Fruit fly (Drosophila melanogaster): ENCODE results near the gene CG2698.

The CG2698 gene

dm6 chr3R:7994629-7995028, 6.7 kb upstream of the CG2698 start:
- TF ChIP-seq Ptx1 (GFP tag; IDR thresholded peaks at IDR 0.05) (0 out of 2 replicates have a peak, but pooled peaks have one; percentile 6), CG9437 (GFP tag; optimal IDR thresholded peaks at IDR 0.05) (no peak)

dm6 chr3R:7995722-7996121, 5.6 kb upstream of the CG2698 start, which contains the start of gene Elovl7:
TSS of gene Elovl7 (minus strand) at chr3R:7995852.
- no peak for TF ChIP-seq disco-r (GFP tag; optimal IDR thresholded peaks at IDR 0.05)
- TF ChIP-seq CG7556 (GFP tag; optimal IDR thresholded peaks at IDR 0.05), result no peak
- TF ChIP-seq Dll (GFP tag; IDR thresholded peaks at IDR 0.05; ENCODE audit: partially characterized antibody), result 0 out of 4 replicates have a peak, but pooled peaks have one; percentile 15
- TF ChIP-seq CG13296 (GFP tag; optimal IDR thresholded peaks at IDR 0.05), result peak; percentile 17
- TF ChIP-seq CG11696 (GFP tag; IDR thresholded peaks at IDR 0.05), result no peak
- TF ChIP-seq kah (GFP tag; optimal IDR thresholded peaks at IDR 0.05), result peak; percentile 65
- TF ChIP-seq CG16863 (GFP tag; optimal IDR thresholded peaks at IDR 0.05), result no peak
- TF ChIP-seq CG10543 (GFP tag; optimal IDR thresholded peaks at IDR 0.05), result peak; percentile 27
- no peak for TF ChIP-seq CG12219 (GFP tag; optimal IDR thresholded peaks at IDR 0.05)
- peak; percentile 74 for TF ChIP-seq CG8359 (GFP tag; optimal IDR thresholded peaks at IDR 0.05; ENCODE audit: borderline replicate concordance)
- TF ChIP-seq h (optimal IDR thresholded peaks at IDR 0.05), result no peak
- TF ChIP-seq CG31388 (GFP tag; optimal IDR thresholded peaks at IDR 0.05), result no peak
- TF ChIP-seq Chrac-16 (GFP tag; optimal IDR thresholded peaks at IDR 0.05), result no peak
- TF ChIP-seq ap (GFP tag; IDR thresholded peaks at IDR 0.05), result no peak
- no peak; the same call in 1 of the 2 replicates for TF ChIP-seq Bgb (GFP tag; IDR thresholded peaks at IDR 0.05; ENCODE audit: partially characterized antibody)
- TF ChIP-seq vvl (GFP tag; IDR thresholded peaks at IDR 0.05), result peak; percentile 18; the same call in 1 of the 2 replicates
- no peak for TF ChIP-seq CG12659 (GFP tag; optimal IDR thresholded peaks at IDR 0.05)
- no peak for TF ChIP-seq MBD-R2 (GFP tag; IDR thresholded peaks at IDR 0.05)
- TF ChIP-seq so (GFP tag; IDR thresholded peaks at IDR 0.05), result peak; percentile 58; the same call in 1 of the 3 replicates
- no peak for TF ChIP-seq CG6791 (GFP tag; IDR thresholded peaks at IDR 0.05; ENCODE audit: partially characterized antibody)
- peak; percentile 83 for TF ChIP-seq Med (GFP tag)
- TF ChIP-seq row (GFP tag; IDR thresholded peaks at IDR 0.05), result no peak
- TF ChIP-seq CG13287 (GFP tag; IDR thresholded peaks at IDR 0.05; ENCODE audit: partially characterized antibody), result peak; percentile 37; the same call in 1 of the 2 replicates
- TF ChIP-seq stc (GFP tag; IDR thresholded peaks at IDR 0.05), result peak; percentile 41; the same call in 1 of the 2 replicates
- no peak for TF ChIP-seq gce (GFP tag; IDR thresholded peaks at IDR 0.05)
- TF ChIP-seq repo (GFP tag; optimal IDR thresholded peaks at IDR 0.05), result no peak
- no peak for TF ChIP-seq Drgx (GFP tag; IDR thresholded peaks at IDR 0.05)
- TF ChIP-seq Spps (tag; optimal IDR thresholded peaks at IDR 0.05), result no peak
- TF ChIP-seq Deaf1 (tag; optimal IDR thresholded peaks at IDR 0.05), result peak; percentile 95
- TF ChIP-seq chinmo (GFP tag; IDR thresholded peaks at IDR 0.05; ENCODE audit: partially characterized antibody), result 0 out of 4 replicates have a peak, but pooled peaks have one; percentile 44
- TF ChIP-seq Taf1 (GFP tag; IDR thresholded peaks at IDR 0.05), result no peak
- no peak for TF ChIP-seq Sry-β (GFP tag; optimal IDR thresholded peaks at IDR 0.05)
- 0 out of 2 replicates have a peak, but pooled peaks have one; percentile 14 for TF ChIP-seq NFAT (GFP tag; IDR thresholded peaks at IDR 0.05)
- TF ChIP-seq CG6689 (GFP tag; IDR thresholded peaks at IDR 0.05), result no peak
- TF ChIP-seq sr (GFP tag; IDR thresholded peaks at IDR 0.05), result 0 out of 3 replicates have a peak, but pooled peaks have one; percentile 6
- TF ChIP-seq CG32532 (GFP tag; IDR thresholded peaks at IDR 0.05), result 0 out of 2 replicates have a peak, but pooled peaks have one; percentile 12
- TF ChIP-seq CG13624 (GFP tag; optimal IDR thresholded peaks at IDR 0.05), result peak; percentile 1
- peak; percentile 18 for TF ChIP-seq lab (GFP tag; optimal IDR thresholded peaks at IDR 0.05)
- peak; percentile 22 for TF ChIP-seq CG1832 (GFP tag; optimal IDR thresholded peaks at IDR 0.05)
- no peak for TF ChIP-seq ab (GFP tag; optimal IDR thresholded peaks at IDR 0.05)
- TF ChIP-seq ci (GFP tag; IDR thresholded peaks at IDR 0.05), result 0 out of 3 replicates have a peak, but pooled peaks have one; percentile 47
- TF ChIP-seq CG6854 (GFP tag; optimal IDR thresholded peaks at IDR 0.05), result peak; percentile 19
- TF ChIP-seq Trl (optimal IDR thresholded peaks at IDR 0.05), result peak in 1 of 2 experiments; percentile 24
- no peak for TF ChIP-seq Trl (GFP tag; optimal IDR thresholded peaks at IDR 0.05)
- TF ChIP-seq nom (GFP tag; optimal IDR thresholded peaks at IDR 0.05), result peak; percentile 21
- TF ChIP-seq Jarid2 (GFP tag; optimal IDR thresholded peaks at IDR 0.05), result peak; percentile 32
- TF ChIP-seq slbo (GFP tag; IDR thresholded peaks at IDR 0.05), result peak; percentile 23; the same call in 1 of the 2 replicates

Data from whole organism, embryonic.